Fruit fly (Drosophila melanogaster) Kc167 (cell line): ENCODE results near the gene Myo31DF.

Experiments used
- Myc ChIP-seq: fragments of >200 bp; optimal IDR thresholded peaks from 2 replicates; lab custom pipeline; 2017; ENCODE audit warnings: missing external identifiers
- Sin3A ChIP-seq: fragments of >200 bp; optimal IDR thresholded peaks from 2 replicates; lab custom pipeline; 2018; ENCODE audit warnings: missing external identifiers
- h ChIP-seq: fragments of >200 bp; optimal IDR thresholded peaks from 3 replicates; lab custom pipeline; 2018; ENCODE audit warnings: missing external identifiers
- insv ChIP-seq: fragments of >200 bp; optimal IDR thresholded peaks from 3 replicates; lab custom pipeline; 2018; ENCODE audit warnings: missing external identifiers
- psq ChIP-seq: fragments of >200 bp; optimal IDR thresholded peaks from 2 replicates; lab custom pipeline; 2017; ENCODE audit warnings: missing external identifiers
- ttk ChIP-seq: sonication (Bioruptor generic); optimal IDR thresholded peaks from 2 replicates; lab custom pipeline; 2017; ENCODE audit warnings: missing external identifiers

Gene Myo31DF

dm6 chr2L:10531521-10531920 is 24.9 kb upstream of the Myo31DF start, which contains the start of gene CG18301:
Gene CG18301 (plus strand): TSS chr2L:10531821.
- TF ChIP-seq ttk (no peak), insv (lab: Kevin White, UChicago) (no peak), Myc (lab: Kevin White, UChicago) (no peak), psq (no peak), Sin3A (lab: Kevin White, UChicago) (no peak), h (no peak)

dm6 chr2L:10530089-10530488 is 23.5 kb upstream of the Myo31DF start:
- no peak for TF ChIP-seq Sin3A (lab: Kevin White, UChicago)
- TF ChIP-seq h: no peak
- no peak for TF ChIP-seq Myc (lab: Kevin White, UChicago)
- TF ChIP-seq ttk: no peak
- no peak for TF ChIP-seq insv (lab: Kevin White, UChicago)

- TF ChIP-seq Sin3A (lab: Kevin White, UChicago) (no peak), psq (no peak), Myc (lab: Kevin White, UChicago) (no peak), insv (lab: Kevin White, UChicago) (no peak), h (no peak), ttk (no peak)
Measured at dm6 chr2L:10528984-10529383, 22.4 kb upstream of the Myo31DF start.

DNA sequence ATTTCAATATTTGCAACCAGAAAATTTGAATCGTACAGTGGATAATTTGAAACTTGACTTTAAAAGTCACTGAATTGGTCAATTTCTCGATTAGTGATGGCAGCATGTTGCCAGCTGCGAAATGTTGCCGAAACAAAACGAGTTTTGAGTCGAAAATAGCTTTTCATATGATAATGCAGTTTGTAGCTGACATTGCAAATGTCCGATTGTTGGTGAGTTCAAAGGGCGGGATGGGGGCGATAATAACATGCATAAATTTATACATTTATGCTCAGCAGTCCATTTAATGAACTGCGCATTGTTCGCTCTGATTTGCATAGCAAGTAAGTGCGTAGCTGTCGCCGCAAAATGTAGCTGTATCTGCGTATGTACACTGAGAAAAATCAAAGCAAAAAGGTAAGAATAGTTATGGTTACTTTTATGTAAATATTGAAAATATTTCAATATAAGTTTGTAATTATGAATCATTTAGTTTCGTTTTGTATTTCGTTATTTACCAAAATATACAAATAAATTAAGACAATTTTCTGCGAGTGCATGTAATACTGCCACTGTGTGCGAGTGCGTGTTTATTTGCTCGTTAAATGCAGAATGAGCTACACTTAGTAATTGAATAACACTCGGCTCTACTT is 20.5 kb upstream of the Myo31DF start, which contains the start of gene Lip4:
Gene Lip4 (plus strand): TSS at position 620 of the 632 bp plus-strand sequence.
- TF ChIP-seq Sin3A (lab: Kevin White, UChicago) (no peak), Myc (lab: Kevin White, UChicago) (no peak), insv (lab: Kevin White, UChicago) (no peak), h (no peak)

dm6 chr2L:10522174-10522893 is 15.8 kb upstream of the Myo31DF start:
- TF ChIP-seq Myc (lab: Kevin White, UChicago) (no peak), Sin3A (lab: Kevin White, UChicago) (no peak), psq (no peak), h (no peak), insv (lab: Kevin White, UChicago) (no peak)

dm6 chr2L:10519225-10519624 is 12.6 kb upstream of the Myo31DF start:
- TF ChIP-seq psq (no peak), Sin3A (lab: Kevin White, UChicago) (no peak), insv (lab: Kevin White, UChicago) (no peak), h (no peak), Myc (lab: Kevin White, UChicago) (no peak), ttk (no peak)

dm6 chr2L:10517085-10517484 is 10.5 kb upstream of the Myo31DF start, which contains the start of the genes Fatp1 and Lrr47:
Gene Fatp1 (minus strand): TSS chr2L:10517218.
Gene Lrr47 (plus strand): TSS chr2L:10517335.
- TF ChIP-seq insv (lab: Kevin White, UChicago): no peak
- TF ChIP-seq ttk: no peak
- TF ChIP-seq Sin3A (lab: Kevin White, UChicago): no peak
- no peak for TF ChIP-seq Myc (lab: Kevin White, UChicago)
- TF ChIP-seq h: no peak
- TF ChIP-seq psq: no peak

dm6 chr2L:10516470-10517048 is 10.0 kb upstream of the Myo31DF start:
- TF ChIP-seq psq (no peak), h (no peak), Myc (lab: Kevin White, UChicago) (no peak), ttk (no peak), Sin3A (lab: Kevin White, UChicago) (no peak), insv (lab: Kevin White, UChicago) (no peak)

DNA sequence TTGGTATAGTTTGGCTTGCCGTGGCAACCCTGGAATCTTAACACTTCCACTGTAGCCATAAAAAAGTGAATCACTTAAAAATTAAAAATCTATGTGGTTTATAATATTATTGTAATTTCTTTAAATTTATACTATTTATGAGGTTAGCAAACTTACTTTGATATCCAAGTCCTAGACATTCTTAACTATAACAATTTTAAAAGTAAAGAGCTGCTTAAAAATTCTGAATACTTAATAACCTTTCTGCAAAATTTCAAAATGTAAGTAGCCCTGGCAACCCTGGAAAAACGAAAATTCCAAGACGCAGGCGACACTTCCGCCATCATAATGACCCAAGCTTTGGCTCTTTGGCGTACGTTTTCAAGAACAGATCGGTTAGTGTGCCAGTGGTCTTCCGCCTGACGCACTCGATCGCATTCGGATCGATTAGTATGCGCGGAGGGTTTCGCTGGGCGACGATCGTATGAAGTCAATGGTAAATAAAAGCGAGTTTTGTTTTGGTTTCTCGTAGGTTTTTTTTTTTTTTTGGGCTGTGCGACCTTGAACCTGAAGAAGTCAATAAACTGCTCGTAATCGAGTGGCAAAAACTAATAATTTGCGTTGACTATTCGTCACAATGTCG is 9.1 kb upstream of the Myo31DF start:
- TF ChIP-seq Myc (lab: Kevin White, UChicago): no peak
- TF ChIP-seq Sin3A (lab: Kevin White, UChicago): no peak
- TF ChIP-seq h: no peak
- TF ChIP-seq ttk: no peak
- no peak for TF ChIP-seq psq
- no peak for TF ChIP-seq insv (lab: Kevin White, UChicago)

dm6 chr2L:10514586-10515137 is 8.1 kb upstream of the Myo31DF start:
- TF ChIP-seq insv (lab: Kevin White, UChicago) (no peak), Myc (lab: Kevin White, UChicago) (no peak), Sin3A (lab: Kevin White, UChicago) (no peak), ttk (no peak), h (no peak), psq (no peak)

dm6 chr2L:10513837-10514499 is 7.4 kb upstream of the Myo31DF start:
- TF ChIP-seq Myc (lab: Kevin White, UChicago) (no peak), ttk (no peak), Sin3A (lab: Kevin White, UChicago) (no peak), h (no peak), psq (no peak), insv (lab: Kevin White, UChicago) (no peak)
